Worm (Caenorhabditis elegans) whole organism, L3 larva: Measurements from ENCODE around the gene cin-4.

Experiments used
- aly-2 ChIP-seq: fragments of 150-350 bp; optimal IDR thresholded peaks from 2 replicates; lab custom pipeline; 2014; ENCODE audit warnings: missing biosample characterization, missing genetic modification characterization
- ama-1 ChIP-seq: fragments of 150-350 bp; optimal IDR thresholded peaks from 2 replicates; lab custom pipeline; 2018
- ceh-16 ChIP-seq: sonication (generic microtip); optimal IDR thresholded peaks from 2 replicates; lab custom pipeline; 2017; ENCODE audit warnings: missing biosample characterization, missing genetic modification characterization
- ceh-28 ChIP-seq: fragments of 150-350 bp; optimal IDR thresholded peaks from 2 replicates; lab custom pipeline; 2014; ENCODE audit warnings: missing biosample characterization, missing genetic modification reagents, missing genetic modification characterization
- egl-5 ChIP-seq: fragments of 150-350 bp; optimal IDR thresholded peaks from 2 replicates; lab custom pipeline; 2017; ENCODE audit warnings: missing biosample characterization, missing genetic modification reagents, missing genetic modification characterization, inconsistent platforms
- elt-2 ChIP-seq: sonication (generic microtip); optimal IDR thresholded peaks from 2 replicates; lab custom pipeline; 2016; ENCODE audit warnings: missing genetic modification reagents, mild to moderate bottlenecking, missing genetic modification characterization, missing compliant biosample characterization
- elt-3 ChIP-seq, 3 experiments: fragments of 150-350 bp in 1 of 3; sonication (generic microtip) in 2 of 3; optimal IDR thresholded peaks; 2 replicates in 2 of 3; 4 replicates in 1 of 3; lab custom pipeline; 2014 to 2017; ENCODE audit warnings: missing biosample characterization in 3 of 3, missing genetic modification characterization in 3 of 3
- eor-1 ChIP-seq, 2 experiments: fragments of 150-350 bp; optimal IDR thresholded peaks; 2 replicates each; lab custom pipeline; 2014 to 2018; ENCODE audit warnings: missing biosample characterization in 2 of 2, missing genetic modification characterization in 2 of 2
- fkh-10 ChIP-seq: sonication (generic microtip); optimal IDR thresholded peaks from 2 replicates; lab custom pipeline; 2017; ENCODE audit warnings: missing biosample characterization, missing genetic modification reagents, missing genetic modification characterization
- hmg-11 ChIP-seq: sonication (generic microtip); optimal IDR thresholded peaks from 2 replicates; lab custom pipeline; 2016; ENCODE audit warnings: missing genetic modification characterization, missing compliant biosample characterization
- jun-1 ChIP-seq: fragments of 150-350 bp; optimal IDR thresholded peaks from 2 replicates; lab custom pipeline; 2014; ENCODE audit warnings: missing biosample characterization, missing genetic modification reagents, missing genetic modification characterization
- lin-15B ChIP-seq: fragments of 150-350 bp; optimal IDR thresholded peaks from 2 replicates; lab custom pipeline; 2014; ENCODE audit warnings: missing biosample characterization, missing genetic modification characterization
- lin-39 ChIP-seq: fragments of 150-350 bp; optimal IDR thresholded peaks from 2 replicates; lab custom pipeline; 2018; ENCODE audit warnings: missing biosample characterization, missing genetic modification reagents, missing genetic modification characterization
- lsy-12 ChIP-seq: sonication (generic microtip); optimal IDR thresholded peaks from 2 replicates; lab custom pipeline; 2016; ENCODE audit warnings: mild to moderate bottlenecking, missing genetic modification characterization, missing compliant biosample characterization
- mdl-1 ChIP-seq: fragments of 150-350 bp; optimal IDR thresholded peaks from 2 replicates; lab custom pipeline; 2014; ENCODE audit warnings: missing biosample characterization, missing genetic modification characterization
- nfya-1 ChIP-seq: sonication (generic microtip); optimal IDR thresholded peaks from 2 replicates; lab custom pipeline; 2017; ENCODE audit warnings: missing genetic modification characterization, mild to moderate bottlenecking, missing compliant biosample characterization, antibody characterized with exemption, moderate library complexity; ENCODE audit not compliant: insufficient read depth
- nhr-11 ChIP-seq: fragments of 150-350 bp; optimal IDR thresholded peaks from 2 replicates; lab custom pipeline; 2014; ENCODE audit warnings: missing biosample characterization, missing genetic modification characterization
- nhr-12 ChIP-seq: fragments of 150-350 bp; optimal IDR thresholded peaks from 2 replicates; lab custom pipeline; 2014; ENCODE audit warnings: missing biosample characterization, missing genetic modification characterization
- nhr-23 ChIP-seq: fragments of 150-350 bp; optimal IDR thresholded peaks from 2 replicates; lab custom pipeline; 2014; ENCODE audit warnings: missing biosample characterization, missing genetic modification reagents, missing genetic modification characterization
- nhr-237 ChIP-seq: fragments of 150-350 bp; optimal IDR thresholded peaks from 2 replicates; lab custom pipeline; 2014; ENCODE audit warnings: missing biosample characterization, missing genetic modification characterization
- nhr-43 ChIP-seq: sonication (generic microtip); optimal IDR thresholded peaks from 2 replicates; lab custom pipeline; 2016; ENCODE audit warnings: mild to moderate bottlenecking, missing genetic modification characterization, missing compliant biosample characterization; ENCODE audit not compliant: poor library complexity, severe bottlenecking
- nhr-67 ChIP-seq: fragments of 150-350 bp; optimal IDR thresholded peaks from 2 replicates; lab custom pipeline; 2014; ENCODE audit warnings: missing biosample characterization, missing genetic modification characterization
- nhr-76 ChIP-seq: fragments of 150-350 bp; sonication (generic microtip); optimal IDR thresholded peaks from 5 replicates; lab custom pipeline; 2014; ENCODE audit warnings: missing biosample characterization, missing genetic modification characterization
- nhr-77 ChIP-seq: fragments of 150-350 bp; optimal IDR thresholded peaks from 2 replicates; lab custom pipeline; 2014; ENCODE audit warnings: missing biosample characterization, missing genetic modification characterization
- pha-4 ChIP-seq: fragments of 150-350 bp; optimal IDR thresholded peaks from 2 replicates; lab custom pipeline; 2014; ENCODE audit warnings: missing biosample characterization, missing genetic modification reagents, missing genetic modification characterization
- pqm-1 ChIP-seq: fragments of 150-350 bp; optimal IDR thresholded peaks from 2 replicates; lab custom pipeline; 2017; ENCODE audit warnings: missing biosample characterization, missing genetic modification characterization, inconsistent platforms
- sea-2 ChIP-seq: fragments of 150-350 bp; sonication (generic microtip); optimal IDR thresholded peaks from 4 replicates; lab custom pipeline; 2014; ENCODE audit warnings: missing biosample characterization, missing genetic modification reagents, missing genetic modification characterization
- skn-1 ChIP-seq: fragments of 150-350 bp; optimal IDR thresholded peaks from 2 replicates; lab custom pipeline; 2014; ENCODE audit warnings: missing biosample characterization, missing genetic modification characterization
- tbx-2 ChIP-seq: sonication (generic microtip); optimal IDR thresholded peaks from 2 replicates; lab custom pipeline; 2016; ENCODE audit warnings: mild to moderate bottlenecking, missing genetic modification characterization, missing compliant biosample characterization
- unc-39 ChIP-seq: sonication (generic microtip); optimal IDR thresholded peaks from 4 replicates; lab custom pipeline; 2017; ENCODE audit warnings: missing biosample characterization, missing genetic modification characterization
- zag-1 ChIP-seq: fragments of 150-350 bp; optimal IDR thresholded peaks from 2 replicates; lab custom pipeline; 2014; ENCODE audit warnings: missing biosample characterization, missing genetic modification characterization
- ztf-11 ChIP-seq: fragments of 150-350 bp; optimal IDR thresholded peaks from 2 replicates; lab custom pipeline; 2014; ENCODE audit warnings: missing biosample characterization, missing genetic modification characterization
- ztf-4 ChIP-seq: fragments of 150-350 bp; optimal IDR thresholded peaks from 2 replicates; lab custom pipeline; 2014; ENCODE audit warnings: missing biosample characterization, missing genetic modification characterization

Gene cin-4

ce11 chrII:7053649-7054048, 15.6 kb downstream of the cin-4 start, which contains the start of gene ZK1127.4:
Gene ZK1127.4 (plus strand): TSS chrII:7053949.
- no peak for TF ChIP-seq sea-2
- no peak for TF ChIP-seq nhr-11 (tag; lab: Kevin White, UChicago)
- TF ChIP-seq nhr-237, result no peak
- no peak for TF ChIP-seq ceh-16 (tag; lab: Kevin White, UChicago)
- TF ChIP-seq nhr-43 (tag; lab: Kevin White, UChicago), result no peak
- TF ChIP-seq ama-1 (lab: Kevin White, UChicago), result no peak
- TF ChIP-seq, all 47 proteins: peak for 0

- TF ChIP-seq nhr-67 (tag; lab: Kevin White, UChicago) (no peak), ztf-11 (tag; lab: Kevin White, UChicago) (no peak), nhr-12 (no peak), elt-2 (tag; lab: Kevin White, UChicago) (no peak), skn-1 (tag; lab: Kevin White, UChicago) (no peak), lin-39 (tag; lab: Kevin White, UChicago) (no peak), ceh-28 (no peak), jun-1 (tag; lab: Kevin White, UChicago) (no peak), lsy-12 (tag; lab: Kevin White, UChicago) (no peak), lin-15B (no peak), nhr-11 (tag; lab: Kevin White, UChicago) (no peak), eor-1 (tag; optimal IDR thresholded peaks at IDR 0.05; lab: Kevin White, UChicago) (no peak), fkh-10 (GFP tag; lab: Kevin White, UChicago) (no peak), hmg-11 (tag; lab: Kevin White, UChicago) (no peak), zag-1 (tag; lab: Kevin White, UChicago) (no peak), ztf-4 (no peak), unc-39 (tag; lab: Kevin White, UChicago) (no peak), tbx-2 (tag; lab: Kevin White, UChicago) (no peak), elt-3 (tag; optimal IDR thresholded peaks at IDR 0.05; lab: Kevin White, UChicago) (no peak)
- TF ChIP-seq, all 47 proteins: peak for 0
These were observed 16.9 kb downstream of the cin-4 start, which contains the start of gene ZK1127.3 for ce11 chrII:7054987-7055386. Gene ZK1127.3 (plus strand): TSS chrII:7055287.

ce11 chrII:7056328-7056727, 18.2 kb downstream of the cin-4 start:
- TF ChIP-seq nhr-77 (tag; lab: Kevin White, UChicago), result no peak
- TF ChIP-seq nhr-43 (tag; lab: Kevin White, UChicago), result peak; percentile 2

ce11 chrII:7057860-7058259, 19.8 kb downstream of the cin-4 start, which contains the start of gene cth-2:
Gene cth-2 (minus strand): TSS chrII:7057960.
- TF ChIP-seq pha-4 (peak; percentile 9), zag-1 (tag; lab: Kevin White, UChicago) (no peak), nhr-11 (tag; lab: Kevin White, UChicago) (peak; percentile 9), elt-2 (tag; lab: Kevin White, UChicago) (peak; percentile 21), nhr-76 (no peak)

ce11 chrII:7059274-7059757, 21.2 kb downstream of the cin-4 start:
- peak; percentile 96 for TF ChIP-seq elt-2 (tag; lab: Kevin White, UChicago)
- TF ChIP-seq nhr-23 (tag; lab: Kevin White, UChicago), result peak; percentile 38
- TF ChIP-seq eor-1 (tag; optimal IDR thresholded peaks at IDR 0.05; lab: Kevin White, UChicago), result no peak
- TF ChIP-seq mdl-1 (tag; lab: Kevin White, UChicago), result peak; percentile 60
- TF ChIP-seq jun-1 (tag; lab: Kevin White, UChicago), result peak; percentile 46
- peak; percentile 48 for TF ChIP-seq nhr-43 (tag; lab: Kevin White, UChicago)
- TF ChIP-seq nhr-77 (tag; lab: Kevin White, UChicago), result no peak
- TF ChIP-seq aly-2 (tag; lab: Kevin White, UChicago), result no peak
- peak; percentile 58 for TF ChIP-seq pqm-1 (tag; lab: Kevin White, UChicago)
- peak; percentile 32 for TF ChIP-seq nfya-1
- TF ChIP-seq elt-3 (tag; optimal IDR thresholded peaks at IDR 0.05; lab: Kevin White, UChicago), result peak in 1 of 3 experiments; percentile 76
- peak; percentile 53 for TF ChIP-seq skn-1 (tag; lab: Kevin White, UChicago)
- peak; percentile 27 for TF ChIP-seq ceh-28
- TF ChIP-seq ztf-11 (tag; lab: Kevin White, UChicago), result no peak
- TF ChIP-seq egl-5, result peak; percentile 30
